Worm (Caenorhabditis elegans): Measurements from ENCODE around the gene Y69A2AR.28.

Y69A2AR.28 gene

ce11 chrIV:2639666-2640273 lies 26.9 kb upstream of the Y69A2AR.28 start (continued):
- no peak for TF ChIP-seq nhr-84 (tag; optimal IDR thresholded peaks at IDR 0.05)
- TF ChIP-seq unc-130 (tag; optimal IDR thresholded peaks at IDR 0.05) = no peak
- TF ChIP-seq hlh-17 (GFP tag; optimal IDR thresholded peaks at IDR 0.05; ENCODE audit: borderline replicate concordance) = no peak
- no peak for TF ChIP-seq blmp-1 (tag; optimal IDR thresholded peaks at IDR 0.05)
- TF ChIP-seq zip-4 (GFP tag; optimal IDR thresholded peaks at IDR 0.05) = peak; percentile 8
- no peak for TF ChIP-seq ztf-4 (tag; optimal IDR thresholded peaks at IDR 0.05)
- no peak for TF ChIP-seq F16B12.6 (tag; optimal IDR thresholded peaks at IDR 0.05)
- TF ChIP-seq nhr-28 (tag; optimal IDR thresholded peaks at IDR 0.05) = no peak
- peak; percentile 13 for TF ChIP-seq mep-1 (tag; optimal IDR thresholded peaks at IDR 0.05)
- no peak for TF ChIP-seq nhr-85 (tag)
- TF ChIP-seq efl-1 (optimal IDR thresholded peaks at IDR 0.05) = peak in 1 of 2 experiments; percentile 42
- TF ChIP-seq efl-1 (GFP tag; optimal IDR thresholded peaks at IDR 0.05 in 1 of 2) = peak; percentile 46 to 93
- no peak for TF ChIP-seq pax-3 (tag; optimal IDR thresholded peaks at IDR 0.05)
- peak; percentile 61 for TF ChIP-seq nhr-47 (tag; optimal IDR thresholded peaks at IDR 0.05)
- no peak for TF ChIP-seq ztf-11 (tag; optimal IDR thresholded peaks at IDR 0.05)
- no peak for TF ChIP-seq mef-2 (tag; optimal IDR thresholded peaks at IDR 0.05)
- no peak for TF ChIP-seq ceh-63 (GFP tag; optimal IDR thresholded peaks at IDR 0.05)
- peak in 1 of 2 experiments; percentile 8 for TF ChIP-seq mdl-1 (tag; optimal IDR thresholded peaks at IDR 0.05)
- TF ChIP-seq elt-2 (tag; optimal IDR thresholded peaks at IDR 0.05) = no peak
- peak; percentile 41 for TF ChIP-seq snu-23 (GFP tag; optimal IDR thresholded peaks at IDR 0.05)
- TF ChIP-seq snpc-4 (tag; optimal IDR thresholded peaks at IDR 0.05) = no peak
- no peak for TF ChIP-seq sptf-1 (tag; optimal IDR thresholded peaks at IDR 0.05)
- TF ChIP-seq ceh-8 (GFP tag; optimal IDR thresholded peaks at IDR 0.05) = no peak
- TF ChIP-seq mab-9 (GFP tag; IDR thresholded peaks at IDR 0.05) = no peak
- TF ChIP-seq nhr-90 (tag; optimal IDR thresholded peaks at IDR 0.05; ENCODE audit: poor library complexity) = peak; percentile 36
- TF ChIP-seq dsc-1 (tag; optimal IDR thresholded peaks at IDR 0.05) = peak; percentile 59
- TF ChIP-seq unc-62 (GFP tag; optimal IDR thresholded peaks at IDR 0.05) = no peak
- TF ChIP-seq skn-1 (tag; optimal IDR thresholded peaks at IDR 0.05) = peak; percentile 29

ce11 chrIV:2634992-2635391 lies 22.1 kb upstream of the Y69A2AR.28 start:
- TF ChIP-seq Y116A8C.19 (tag; optimal IDR thresholded peaks at IDR 0.05; ENCODE audit: borderline replicate concordance) (no peak), hlh-4 (tag; optimal IDR thresholded peaks at IDR 0.05) (no peak), snu-23 (GFP tag; optimal IDR thresholded peaks at IDR 0.05) (no peak), grh-1 (GFP tag; IDR thresholded peaks at IDR 0.05) (no peak), egl-27 (tag; optimal IDR thresholded peaks at IDR 0.05) (no peak), nhr-20 (tag; optimal IDR thresholded peaks at IDR 0.05) (no peak)

ce11 chrIV:2630145-2630544 lies 17.3 kb upstream of the Y69A2AR.28 start:
- TF ChIP-seq xbp-1 (tag; optimal IDR thresholded peaks at IDR 0.05) (no peak), ets-5 (GFP tag; IDR thresholded peaks at IDR 0.05) (no peak), unc-30 (tag; optimal IDR thresholded peaks at IDR 0.05) (no peak), mef-2 (tag; optimal IDR thresholded peaks at IDR 0.05) (no peak), egl-27 (tag; optimal IDR thresholded peaks at IDR 0.05) (no peak), nhr-77 (tag; optimal IDR thresholded peaks at IDR 0.05) (no peak), efl-1 (optimal IDR thresholded peaks at IDR 0.05) (no peak), efl-1 (GFP tag; optimal IDR thresholded peaks at IDR 0.05 in 1 of 2) (no peak)

ce11 chrIV:2628171-2628570 lies 15.3 kb upstream of the Y69A2AR.28 start, which contains the start of gene ngn-1:
Gene ngn-1 (minus strand): TSS chrIV:2628271.
- no peak for TF ChIP-seq tbx-2 (tag; optimal IDR thresholded peaks at IDR 0.05)
- no peak for TF ChIP-seq nhr-84 (tag; optimal IDR thresholded peaks at IDR 0.05)
- no peak for TF ChIP-seq dpl-1 (GFP tag; optimal IDR thresholded peaks at IDR 0.05)
- TF ChIP-seq Y116A8C.19 (tag; optimal IDR thresholded peaks at IDR 0.05; ENCODE audit: borderline replicate concordance) = no peak
- no peak for TF ChIP-seq lin-13 (GFP tag; optimal IDR thresholded peaks at IDR 0.05)
- no peak for TF ChIP-seq C16A3.4 (tag; optimal IDR thresholded peaks at IDR 0.05)
- no peak for TF ChIP-seq lin-39 (tag; optimal IDR thresholded peaks at IDR 0.05)
- TF ChIP-seq pag-3 (tag; optimal IDR thresholded peaks at IDR 0.05; ENCODE audit: borderline replicate concordance, insufficient read depth) = no peak
- TF ChIP-seq zip-4 (GFP tag; optimal IDR thresholded peaks at IDR 0.05) = no peak
- TF ChIP-seq aha-1 (tag; optimal IDR thresholded peaks at IDR 0.05) = no peak
